Fruit fly (Drosophila melanogaster) whole organism, embryonic: ENCODE measurements around the gene Alg9.

Experiments
- Atf6 ChIP-seq: fragments of 200-800 bp; sonication (Bioruptor generic); IDR thresholded peaks from 2 replicates; pipeline ENCODE4 v1.3.6; 2022; ENCODE audit warnings: missing biosample characterization, missing genetic modification characterization
- Bdp1 ChIP-seq: fragments of 200-800 bp; sonication (Bioruptor generic); optimal IDR thresholded peaks from 3 replicates; lab custom pipeline; 2016; ENCODE audit warnings: missing biosample characterization, missing genetic modification characterization
- CG10431 ChIP-seq: fragments of 200-800 bp; sonication (Bioruptor generic); optimal IDR thresholded peaks from 3 replicates; lab custom pipeline; 2018; ENCODE audit warnings: missing biosample characterization, mild to moderate bottlenecking, missing genetic modification characterization
- CG11504 ChIP-seq: fragments of 200-800 bp; sonication (Bioruptor generic); optimal IDR thresholded peaks from 3 replicates; lab custom pipeline; 2019; ENCODE audit warnings: missing biosample characterization, mild to moderate bottlenecking, missing genetic modification characterization, moderate library complexity
- CG12391 ChIP-seq: fragments of 200-800 bp; sonication (Bioruptor generic); optimal IDR thresholded peaks from 3 replicates; lab custom pipeline; 2018; ENCODE audit warnings: missing biosample characterization, mild to moderate bottlenecking, missing genetic modification characterization, moderate library complexity
- CG14710 ChIP-seq: fragments of 200-800 bp; sonication (Bioruptor generic); optimal IDR thresholded peaks from 3 replicates; lab custom pipeline; 2019; ENCODE audit warnings: missing biosample characterization, mild to moderate bottlenecking, missing genetic modification characterization, moderate library complexity
- CG1602 ChIP-seq: fragments of 200-800 bp; sonication (Bioruptor generic); optimal IDR thresholded peaks from 3 replicates; lab custom pipeline; 2016; ENCODE audit warnings: missing biosample characterization, missing genetic modification characterization
- CG1647 ChIP-seq: fragments of 200-800 bp; sonication (Bioruptor generic); optimal IDR thresholded peaks from 3 replicates; lab custom pipeline; 2016; ENCODE audit warnings: missing biosample characterization, missing genetic modification characterization
- CG17186 ChIP-seq: fragments of 200-800 bp; sonication (Bioruptor generic); optimal IDR thresholded peaks from 3 replicates; lab custom pipeline; 2017; ENCODE audit warnings: missing biosample characterization, missing genetic modification reagents, missing genetic modification characterization
- CG17568 ChIP-seq: fragments of 200-800 bp; sonication (Bioruptor generic); optimal IDR thresholded peaks from 2 replicates; lab custom pipeline; 2018; ENCODE audit warnings: missing biosample characterization, mild to moderate bottlenecking, missing genetic modification characterization, moderate library complexity
- CG18011 ChIP-seq: fragments of 200-800 bp; sonication (Bioruptor generic); optimal IDR thresholded peaks from 2 replicates; lab custom pipeline; 2017; ENCODE audit warnings: missing biosample characterization, missing genetic modification characterization, mild to moderate bottlenecking, moderate library complexity, missing genotype
- CG2129 ChIP-seq: fragments of 200-800 bp; sonication (Bioruptor generic); IDR thresholded peaks from 2 replicates; pipeline ENCODE4 v1.3.6; 2022; ENCODE audit warnings: missing biosample characterization, missing genetic modification characterization; ENCODE audit not compliant: partially characterized antibody
- CG30403 ChIP-seq: fragments of 200-800 bp; sonication (Bioruptor generic); optimal IDR thresholded peaks from 3 replicates; lab custom pipeline; 2016; ENCODE audit warnings: missing biosample characterization, missing genetic modification characterization
- CG4282 ChIP-seq: fragments of 200-800 bp; sonication (Bioruptor generic); optimal IDR thresholded peaks from 2 replicates; lab custom pipeline; 2016; ENCODE audit warnings: missing biosample characterization, missing genetic modification characterization
- CG5953 ChIP-seq: fragments of 200-800 bp; sonication (Bioruptor generic); IDR thresholded peaks from 2 replicates; pipeline ENCODE4 v1.3.6; 2022; ENCODE audit warnings: missing biosample characterization, missing genetic modification characterization
- CG8290 ChIP-seq, 3 experiments: fragments of 200-800 bp; sonication (Bioruptor generic); optimal IDR thresholded peaks; 2 replicates each; lab custom pipeline; 2016 to 2019; ENCODE audit warnings: missing biosample characterization in 3 of 3, missing genetic modification characterization in 3 of 3, mild to moderate bottlenecking in 2 of 3, moderate library complexity in 1 of 3
- CG9609 ChIP-seq: fragments of 200-800 bp; sonication (Bioruptor generic); optimal IDR thresholded peaks from 3 replicates; lab custom pipeline; 2016; ENCODE audit warnings: missing biosample characterization, missing genetic modification characterization
- D19A ChIP-seq: fragments of 200-800 bp; optimal IDR thresholded peaks from 3 replicates; lab custom pipeline; 2019; ENCODE audit warnings: missing biosample characterization, mild to moderate bottlenecking, missing genetic modification characterization, moderate library complexity
- Dbx ChIP-seq: fragments of 200-800 bp; sonication (Bioruptor generic); IDR thresholded peaks from 3 replicates; pipeline ENCODE4 v1.3.6; 2022; ENCODE audit warnings: missing biosample characterization, missing genetic modification characterization
- Dll ChIP-seq: fragments of 200-800 bp; sonication (Bioruptor generic); IDR thresholded peaks from 4 replicates; pipeline ENCODE4 v1.3.6; 2022; ENCODE audit warnings: missing biosample characterization, missing genetic modification characterization; ENCODE audit not compliant: partially characterized antibody
- Doc2 ChIP-seq: fragments of 200-800 bp; sonication (Bioruptor generic); IDR thresholded peaks from 2 replicates; pipeline ENCODE4 v1.3.6; 2022; ENCODE audit warnings: missing biosample characterization, missing genetic modification characterization
- Dref ChIP-seq: fragments of 200-800 bp; sonication (Bioruptor generic); IDR thresholded peaks from 2 replicates; pipeline ENCODE4 v1.3.6; 2022; ENCODE audit warnings: missing biosample characterization, missing genetic modification characterization
- ERR ChIP-seq: fragments of 200-800 bp; sonication (Bioruptor generic); optimal IDR thresholded peaks from 2 replicates; lab custom pipeline; 2016; ENCODE audit warnings: missing biosample characterization, missing genetic modification characterization
- Hand ChIP-seq: fragments of 200-800 bp; sonication (Bioruptor generic); optimal IDR thresholded peaks from 2 replicates; lab custom pipeline; 2017; ENCODE audit warnings: mild to moderate bottlenecking, missing biosample characterization, missing genetic modification reagents, missing genetic modification characterization
- Hmx ChIP-seq: fragments of 200-800 bp; sonication (Bioruptor generic); optimal IDR thresholded peaks from 2 replicates; lab custom pipeline; 2016; ENCODE audit warnings: missing biosample characterization, missing genetic modification characterization
- MESR4 ChIP-seq: fragments of 200-800 bp; sonication (Bioruptor generic); optimal IDR thresholded peaks from 2 replicates; lab custom pipeline; 2018; ENCODE audit warnings: missing biosample characterization, mild to moderate bottlenecking, missing genetic modification characterization, moderate library complexity
- Mes4 ChIP-seq: fragments of 200-800 bp; sonication (Bioruptor generic); optimal IDR thresholded peaks from 2 replicates; lab custom pipeline; 2016; ENCODE audit warnings: missing biosample characterization, missing genetic modification characterization
- Myb ChIP-seq: fragments of 200-800 bp; sonication (Bioruptor generic); optimal IDR thresholded peaks from 2 replicates; lab custom pipeline; 2016; ENCODE audit warnings: missing biosample characterization, missing genetic modification characterization
- NFAT ChIP-seq: fragments of 200-800 bp; sonication (Bioruptor generic); IDR thresholded peaks from 2 replicates; pipeline ENCODE4 v1.3.6; 2022; ENCODE audit warnings: missing biosample characterization, missing genetic modification characterization
- Ptx1 ChIP-seq: fragments of 200-800 bp; sonication (Bioruptor generic); IDR thresholded peaks from 2 replicates; pipeline ENCODE4 v1.3.6; 2022; ENCODE audit warnings: missing biosample characterization, missing genetic modification characterization
- Taf1 ChIP-seq: fragments of 200-800 bp; sonication (Bioruptor generic); IDR thresholded peaks from 2 replicates; pipeline ENCODE4 v1.3.6; 2022; ENCODE audit warnings: missing biosample characterization, missing genetic modification characterization
- Tbp ChIP-seq: fragments of >200 bp; optimal IDR thresholded peaks from 2 replicates; lab custom pipeline; 2018; ENCODE audit warnings: missing biosample characterization, missing genetic modification characterization
- abd-A ChIP-seq: fragments of 200-800 bp; sonication (Bioruptor generic); optimal IDR thresholded peaks from 3 replicates; lab custom pipeline; 2019; ENCODE audit warnings: missing biosample characterization, mild to moderate bottlenecking, missing genetic modification characterization, moderate library complexity
- az2 ChIP-seq: fragments of 200-800 bp; sonication (Bioruptor generic); optimal IDR thresholded peaks from 3 replicates; lab custom pipeline; 2016; ENCODE audit warnings: missing biosample characterization, missing genetic modification characterization
- exex ChIP-seq: fragments of 200-800 bp; sonication (Bioruptor generic); optimal IDR thresholded peaks from 4 replicates; lab custom pipeline; 2018; ENCODE audit warnings: missing biosample characterization, mild to moderate bottlenecking, missing genetic modification characterization, moderate library complexity
- grn ChIP-seq: fragments of 200-800 bp; sonication (Bioruptor generic); optimal IDR thresholded peaks from 3 replicates; lab custom pipeline; 2017; ENCODE audit warnings: missing biosample characterization, missing genetic modification characterization
- gsb ChIP-seq: fragments of 200-800 bp; sonication (Bioruptor generic); IDR thresholded peaks from 2 replicates; pipeline ENCODE4 v1.3.6; 2022; ENCODE audit warnings: missing biosample characterization, missing genetic modification characterization
- her ChIP-seq: fragments of 200-800 bp; sonication (Bioruptor generic); optimal IDR thresholded peaks from 2 replicates; lab custom pipeline; 2016; ENCODE audit warnings: missing biosample characterization, missing genetic modification characterization
- lbe ChIP-seq: fragments of 200-800 bp; sonication (Bioruptor generic); optimal IDR thresholded peaks from 2 replicates; lab custom pipeline; 2016; ENCODE audit warnings: missing biosample characterization, mild to moderate bottlenecking, missing genetic modification characterization
- lola ChIP-seq, 3 experiments: fragments of >200 bp in 2 of 3; fragments of 200-800 bp in 1 of 3; sonication (Bioruptor generic) in 1 of 3; optimal IDR thresholded peaks; 2 replicates each; lab custom pipeline; 2017 to 2019; ENCODE audit warnings: missing biosample characterization in 3 of 3, missing genetic modification characterization in 3 of 3, mild to moderate bottlenecking in 1 of 3, moderate library complexity in 1 of 3
- mam ChIP-seq: fragments of 200-800 bp; sonication (Bioruptor generic); optimal IDR thresholded peaks from 3 replicates; lab custom pipeline; 2016; ENCODE audit warnings: missing biosample characterization, missing genetic modification characterization
- nerfin-1 ChIP-seq: fragments of 200-800 bp; sonication (Bioruptor generic); optimal IDR thresholded peaks from 3 replicates; lab custom pipeline; 2019; ENCODE audit warnings: missing biosample characterization, mild to moderate bottlenecking, missing genetic modification characterization, moderate library complexity
- pfk ChIP-seq: fragments of 200-800 bp; sonication (Bioruptor generic); optimal IDR thresholded peaks from 2 replicates; lab custom pipeline; 2018; ENCODE audit warnings: missing biosample characterization, mild to moderate bottlenecking, missing genetic modification characterization, moderate library complexity
- row ChIP-seq: fragments of 200-800 bp; sonication (Bioruptor generic); IDR thresholded peaks from 3 replicates; pipeline ENCODE4 v1.3.6; 2022; ENCODE audit warnings: missing biosample characterization, missing genetic modification characterization
- sr ChIP-seq: fragments of 200-800 bp; sonication (Bioruptor generic); IDR thresholded peaks from 3 replicates; pipeline ENCODE4 v1.3.6; 2022; ENCODE audit warnings: missing biosample characterization, missing genetic modification characterization
- tup ChIP-seq: fragments of 200-800 bp; sonication (Bioruptor generic); optimal IDR thresholded peaks from 2 replicates; lab custom pipeline; 2016; ENCODE audit warnings: missing biosample characterization, mild to moderate bottlenecking, missing genetic modification characterization, moderate library complexity
- tx ChIP-seq: fragments of 200-800 bp; sonication (Bioruptor generic); optimal IDR thresholded peaks from 2 replicates; lab custom pipeline; 2016; ENCODE audit warnings: missing biosample characterization, missing genetic modification characterization
- wek ChIP-seq: fragments of 200-800 bp; sonication (Bioruptor generic); optimal IDR thresholded peaks from 3 replicates; lab custom pipeline; 2018; ENCODE audit warnings: missing biosample characterization, mild to moderate bottlenecking, missing genetic modification characterization, moderate library complexity
- zen ChIP-seq: fragments of 200-800 bp; sonication (Bioruptor generic); optimal IDR thresholded peaks from 3 replicates; lab custom pipeline; 2018; ENCODE audit warnings: missing biosample characterization, mild to moderate bottlenecking, missing genetic modification characterization, moderate library complexity

Gene Alg9

dm6 chr3R:25258628-25259240 lies 37.3 kb downstream of the Alg9 start, which contains the start of gene CG11857 (continued):
- no peak for TF ChIP-seq CG17568 (GFP tag; lab: Kevin White, UChicago)
- peak; percentile 100 for TF ChIP-seq CG2129
- no peak for TF ChIP-seq Tbp (GFP tag; lab: Kevin White, UChicago)
- peak; percentile 98 for TF ChIP-seq CG8290 (GFP tag; optimal IDR thresholded peaks at IDR 0.05; lab: Kevin White, UChicago)
- TF ChIP-seq CG8290 (tag; optimal IDR thresholded peaks at IDR 0.05; lab: Kevin White, UChicago) = peak; percentile 90 to 97
- TF ChIP-seq CG30403 = peak; percentile 99
- peak; percentile 79 for TF ChIP-seq grn (GFP tag; lab: Kevin White, UChicago)
- TF ChIP-seq sr (GFP tag; lab: Robert Waterston, UW) = peak; percentile 87; the same call in 2 of the 3 replicates
- no peak for TF ChIP-seq abd-A (tag; lab: Kevin White, UChicago)
- peak; percentile 79 for TF ChIP-seq wek (GFP tag; lab: Kevin White, UChicago)
- TF ChIP-seq tup (GFP tag; lab: Kevin White, UChicago) = peak; percentile 94
- TF ChIP-seq Taf1 (GFP tag; lab: Robert Waterston, UW) = peak; percentile 97
- TF ChIP-seq Doc2 = peak; percentile 97
- TF ChIP-seq az2 (GFP tag; lab: Kevin White, UChicago) = peak; percentile 99
- peak; percentile 89 for TF ChIP-seq Myb (GFP tag; lab: Kevin White, UChicago)
- peak; percentile 37 for TF ChIP-seq pfk (GFP tag; lab: Kevin White, UChicago)
- TF ChIP-seq Dref (GFP tag; lab: Robert Waterston, UW) = peak; percentile 81
- TF ChIP-seq CG12391 (tag; lab: Kevin White, UChicago) = peak; percentile 99
- TF ChIP-seq CG1647 (GFP tag; lab: Kevin White, UChicago) = peak; percentile 97
- TF ChIP-seq mam (GFP tag; lab: Kevin White, UChicago) = peak; percentile 99
- TF ChIP-seq lola (GFP tag; optimal IDR thresholded peaks at IDR 0.05; lab: Kevin White, UChicago) = peak in 1 of 3 experiments; percentile 97
- TF ChIP-seq ERR (GFP tag; lab: Kevin White, UChicago) = peak; percentile 95
- peak; percentile 99 for TF ChIP-seq NFAT
- TF ChIP-seq CG18011 (GFP tag; lab: Kevin White, UChicago) = peak; percentile 90
- TF ChIP-seq zen = peak; percentile 99
- TF ChIP-seq Atf6 = peak; percentile 98
- TF ChIP-seq CG1602 (GFP tag; lab: Kevin White, UChicago) = peak; percentile 99
- TF ChIP-seq exex (tag; lab: Kevin White, UChicago) = peak; percentile 89
- TF ChIP-seq Ptx1 (GFP tag; lab: Robert Waterston, UW) = peak; percentile 99
- peak; percentile 96 for TF ChIP-seq Hmx (GFP tag; lab: Kevin White, UChicago)
- peak; percentile 95 for TF ChIP-seq CG11504 (tag; lab: Kevin White, UChicago)
- TF ChIP-seq Dll (GFP tag; lab: Robert Waterston, UW) = peak; percentile 100
- TF ChIP-seq CG17186 (GFP tag; lab: Kevin White, UChicago) = peak; percentile 94
- peak; percentile 100 for TF ChIP-seq row (GFP tag; lab: Robert Waterston, UW)
- TF ChIP-seq CG10431 (GFP tag; lab: Kevin White, UChicago) = peak; percentile 82
- TF ChIP-seq CG5953 (GFP tag; lab: Robert Waterston, UW) = peak; percentile 96
- peak; percentile 96 for TF ChIP-seq lbe (GFP tag; lab: Kevin White, UChicago)
- TF ChIP-seq nerfin-1 = peak; percentile 95
- TF ChIP-seq Dbx (GFP tag; lab: Robert Waterston, UW) = peak; percentile 99
- peak; percentile 98 for TF ChIP-seq CG9609 (GFP tag; lab: Kevin White, UChicago)
- peak; percentile 86 for TF ChIP-seq Hand
- TF ChIP-seq CG4282 (GFP tag; lab: Kevin White, UChicago) = peak; percentile 96
- peak; percentile 93 for TF ChIP-seq Bdp1 (GFP tag; lab: Kevin White, UChicago)
- peak; percentile 96 for TF ChIP-seq tx
- peak; percentile 97 for TF ChIP-seq gsb
- peak; percentile 92 for TF ChIP-seq her (GFP tag; lab: Kevin White, UChicago)
- TF ChIP-seq Mes4 = peak; percentile 94
- TF ChIP-seq MESR4 (GFP tag; lab: Kevin White, UChicago) = peak; percentile 91
- TF ChIP-seq D19A (tag; lab: Kevin White, UChicago) = peak; percentile 92
- peak; percentile 98 for TF ChIP-seq CG14710
